Fruit fly (Drosophila melanogaster): ENCODE results near the gene eRF3.
A peak's percentile ranks its signal among the peaks of the same experiment; 100 is the strongest.

DNA sequence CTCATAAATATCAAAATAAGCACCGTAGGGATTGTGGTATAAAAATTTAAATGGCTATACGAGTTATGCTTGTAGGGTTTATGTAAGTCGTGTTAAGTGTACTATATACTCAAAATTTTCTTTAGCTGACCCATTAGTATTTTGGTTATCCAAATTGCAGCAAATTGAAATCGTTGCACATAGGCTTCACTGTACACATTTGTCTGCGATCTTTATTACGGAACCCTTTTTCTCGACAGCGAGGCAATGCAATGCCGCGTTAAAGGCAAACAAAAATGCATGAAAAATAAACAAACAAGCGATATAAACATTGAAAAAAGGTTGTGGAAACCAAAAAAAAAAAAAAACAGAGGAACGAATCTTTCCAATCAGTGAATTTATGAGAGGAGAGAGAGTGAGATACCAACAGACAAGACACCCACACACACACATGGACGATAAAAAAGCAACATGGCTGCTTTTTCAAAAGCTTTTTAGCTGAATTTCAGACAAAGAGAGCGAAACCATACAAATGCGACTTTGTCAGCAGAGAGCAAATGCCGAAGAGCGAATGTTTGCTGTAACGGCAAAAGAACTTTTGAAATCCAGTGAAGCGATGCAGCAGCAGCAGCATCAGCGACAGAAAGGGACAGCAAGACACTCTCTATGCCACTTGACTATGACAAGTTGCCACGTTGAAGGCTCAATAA is 49.8 kb downstream of the eRF3 start:
- TF ChIP-seq Jra (GFP tag; optimal IDR thresholded peaks at IDR 0.05) (peak; percentile 80), jim (GFP tag; optimal IDR thresholded peaks at IDR 0.05) (no peak), fru (GFP tag; optimal IDR thresholded peaks at IDR 0.05) (peak; percentile 97)
